Fruit fly (Drosophila melanogaster) whole organism, embryonic: ENCODE measurements around the gene Exo70.

Source experiments
- B-H1 ChIP-seq: fragments of 200-800 bp; sonication (Bioruptor generic); IDR thresholded peaks from 3 replicates; pipeline ENCODE4 v1.3.6; 2022; ENCODE audit warnings: missing biosample characterization, missing genetic modification characterization
- BEAF-32 ChIP-seq: fragments of 200-800 bp; sonication (Bioruptor generic); optimal IDR thresholded peaks from 3 replicates; lab custom pipeline; 2017; ENCODE audit warnings: missing biosample characterization, missing genetic modification characterization, mild to moderate bottlenecking, moderate library complexity, missing genetic modification reagents
- CG10565 ChIP-seq: fragments of 200-800 bp; sonication (Bioruptor generic); optimal IDR thresholded peaks from 3 replicates; lab custom pipeline; 2016; ENCODE audit warnings: missing biosample characterization, mild to moderate bottlenecking, missing genetic modification characterization
- CG11093 ChIP-seq: fragments of 200-800 bp; sonication (Bioruptor generic); IDR thresholded peaks from 3 replicates; pipeline ENCODE4 v1.3.6; 2022; ENCODE audit warnings: missing biosample characterization, missing genetic modification characterization
- CG11560 ChIP-seq: fragments of 200-800 bp; sonication (Bioruptor generic); IDR thresholded peaks from 3 replicates; pipeline ENCODE4 v1.3.6; 2022; ENCODE audit warnings: missing biosample characterization, missing genetic modification characterization
- CG12155 ChIP-seq: fragments of 200-800 bp; sonication (Bioruptor generic); optimal IDR thresholded peaks from 3 replicates; lab custom pipeline; 2016; ENCODE audit warnings: missing biosample characterization, missing genetic modification characterization
- CG1529 ChIP-seq: fragments of 200-800 bp; sonication (Bioruptor generic); optimal IDR thresholded peaks from 3 replicates; lab custom pipeline; 2018; ENCODE audit warnings: missing biosample characterization, missing genetic modification characterization
- CG15514 ChIP-seq: fragments of 200-800 bp; sonication (Bioruptor generic); optimal IDR thresholded peaks from 3 replicates; lab custom pipeline; 2017; ENCODE audit warnings: missing biosample characterization, missing genetic modification characterization, mild to moderate bottlenecking, moderate library complexity, missing genetic modification reagents
- CG16779 ChIP-seq: fragments of 200-800 bp; sonication (Bioruptor generic); IDR thresholded peaks from 2 replicates; pipeline ENCODE4 v1.3.6; 2022; ENCODE audit warnings: missing biosample characterization, missing genetic modification characterization
- CG16813 ChIP-seq: fragments of 200-800 bp; sonication (Bioruptor generic); IDR thresholded peaks from 3 replicates; pipeline ENCODE4 v1.3.6; 2022; ENCODE audit warnings: missing biosample characterization, missing genetic modification characterization; ENCODE audit not compliant: partially characterized antibody
- CG18599 ChIP-seq: fragments of 200-800 bp; sonication (Bioruptor generic); optimal IDR thresholded peaks from 3 replicates; lab custom pipeline; 2017; ENCODE audit warnings: missing biosample characterization, missing genetic modification characterization, mild to moderate bottlenecking, moderate library complexity, missing genetic modification reagents
- CG2120 ChIP-seq: fragments of 200-800 bp; sonication (Bioruptor generic); optimal IDR thresholded peaks from 3 replicates; lab custom pipeline; 2016; ENCODE audit warnings: missing biosample characterization, missing genetic modification characterization
- CG2202 ChIP-seq: fragments of 200-800 bp; sonication (Bioruptor generic); optimal IDR thresholded peaks from 2 replicates; lab custom pipeline; 2018; ENCODE audit warnings: missing biosample characterization, mild to moderate bottlenecking, missing genetic modification characterization
- CG3065 ChIP-seq: fragments of 200-800 bp; sonication (Bioruptor generic); optimal IDR thresholded peaks from 2 replicates; lab custom pipeline; 2016; ENCODE audit warnings: missing biosample characterization, missing genetic modification characterization
- CG34376 ChIP-seq: fragments of 200-800 bp; sonication (Bioruptor generic); optimal IDR thresholded peaks from 2 replicates; lab custom pipeline; 2018; ENCODE audit warnings: missing biosample characterization, mild to moderate bottlenecking, missing genetic modification characterization
- CG34422 ChIP-seq: fragments of 200-800 bp; sonication (Bioruptor generic); IDR thresholded peaks from 3 replicates; pipeline ENCODE4 v1.3.6; 2022; ENCODE audit warnings: missing biosample characterization, missing genetic modification characterization
- CG3995 ChIP-seq: fragments of 200-800 bp; sonication (Bioruptor generic); optimal IDR thresholded peaks from 3 replicates; lab custom pipeline; 2016; ENCODE audit warnings: missing biosample characterization, missing genetic modification characterization
- CG43689 ChIP-seq: fragments of 200-800 bp; sonication (Bioruptor generic); IDR thresholded peaks from 2 replicates; pipeline ENCODE4 v1.3.6; 2022; ENCODE audit warnings: missing biosample characterization, missing genetic modification characterization
- CG4424 ChIP-seq: fragments of 200-800 bp; sonication (Bioruptor generic); optimal IDR thresholded peaks from 3 replicates; lab custom pipeline; 2016; ENCODE audit warnings: missing biosample characterization, missing genetic modification characterization
- CG5953 ChIP-seq: fragments of 200-800 bp; sonication (Bioruptor generic); IDR thresholded peaks from 2 replicates; pipeline ENCODE4 v1.3.6; 2022; ENCODE audit warnings: missing biosample characterization, missing genetic modification characterization
- CG6791 ChIP-seq: fragments of 200-800 bp; sonication (Bioruptor generic); IDR thresholded peaks from 3 replicates; pipeline ENCODE4 v1.3.6; 2022; ENCODE audit warnings: missing biosample characterization, missing genetic modification characterization; ENCODE audit not compliant: partially characterized antibody
- CG7357 ChIP-seq: fragments of 200-800 bp; sonication (Bioruptor generic); IDR thresholded peaks from 3 replicates; pipeline ENCODE4 v1.3.6; 2022; ENCODE audit warnings: missing biosample characterization, missing genetic modification characterization
- CG8281 ChIP-seq: fragments of 200-800 bp; sonication (Bioruptor generic); optimal IDR thresholded peaks from 2 replicates; lab custom pipeline; 2018; ENCODE audit warnings: missing biosample characterization, mild to moderate bottlenecking, missing genetic modification characterization, moderate library complexity
- Doc2 ChIP-seq: fragments of 200-800 bp; sonication (Bioruptor generic); IDR thresholded peaks from 2 replicates; pipeline ENCODE4 v1.3.6; 2022; ENCODE audit warnings: missing biosample characterization, missing genetic modification characterization
- Fer3 ChIP-seq: fragments of 200-800 bp; sonication (Bioruptor generic); optimal IDR thresholded peaks from 2 replicates; lab custom pipeline; 2018; ENCODE audit warnings: missing biosample characterization, mild to moderate bottlenecking, missing genetic modification characterization, moderate library complexity
- HHEX ChIP-seq: fragments of 200-800 bp; sonication (Bioruptor generic); optimal IDR thresholded peaks from 3 replicates; lab custom pipeline; 2017; ENCODE audit warnings: missing biosample characterization, mild to moderate bottlenecking, missing genetic modification characterization, missing genetic modification reagents
- Hsf ChIP-seq: fragments of 200-800 bp; sonication (Bioruptor generic); optimal IDR thresholded peaks from 3 replicates; lab custom pipeline; 2016; ENCODE audit warnings: missing biosample characterization, missing genetic modification characterization
- Lhr ChIP-seq: fragments of 200-800 bp; sonication (Bioruptor generic); optimal IDR thresholded peaks from 3 replicates; lab custom pipeline; 2017; ENCODE audit warnings: mild to moderate bottlenecking, missing biosample characterization, missing genetic modification reagents, missing genetic modification characterization
- MTF-1 ChIP-seq: fragments of 200-800 bp; sonication (Bioruptor generic); optimal IDR thresholded peaks from 2 replicates; lab custom pipeline; 2018; ENCODE audit warnings: missing biosample characterization, mild to moderate bottlenecking, missing genetic modification characterization, borderline replicate concordance
- Med ChIP-seq: fragments of 200-800 bp; sonication (Bioruptor generic); peaks from one replicate; lab custom pipeline; 2016; ENCODE audit warnings: missing biosample characterization, missing genetic modification characterization, mild to moderate bottlenecking, inconsistent platforms, moderate library complexity
- Pdp1 ChIP-seq, 2 experiments: fragments of 200-800 bp; sonication (Bioruptor generic); optimal IDR thresholded peaks; 3 replicates each; lab custom pipeline; 2016; ENCODE audit warnings: missing biosample characterization in 2 of 2, missing genetic modification characterization in 2 of 2, mild to moderate bottlenecking in 1 of 2, moderate library complexity in 1 of 2
- Rfx ChIP-seq: fragments of 200-800 bp; sonication (Bioruptor generic); IDR thresholded peaks from 2 replicates; pipeline ENCODE4 v1.3.6; 2022; ENCODE audit warnings: missing biosample characterization, missing genetic modification characterization
- Vsx1 ChIP-seq: fragments of 200-800 bp; sonication (Bioruptor generic); optimal IDR thresholded peaks from 2 replicates; lab custom pipeline; 2017; ENCODE audit warnings: missing biosample characterization, mild to moderate bottlenecking, missing genetic modification characterization, missing genetic modification reagents
- ci ChIP-seq: fragments of 200-800 bp; sonication (Bioruptor generic); IDR thresholded peaks from 3 replicates; pipeline ENCODE4 v1.3.6; 2022; ENCODE audit warnings: missing biosample characterization, missing genetic modification characterization
- eyg ChIP-seq: fragments of 200-800 bp; sonication (Bioruptor generic); optimal IDR thresholded peaks from 3 replicates; lab custom pipeline; 2016; ENCODE audit warnings: missing biosample characterization, missing genetic modification characterization
- grn ChIP-seq: fragments of 200-800 bp; sonication (Bioruptor generic); optimal IDR thresholded peaks from 3 replicates; lab custom pipeline; 2017; ENCODE audit warnings: missing biosample characterization, missing genetic modification characterization
- gro ChIP-seq: fragments of 200-800 bp; sonication (Bioruptor generic); optimal IDR thresholded peaks from 2 replicates; lab custom pipeline; 2016; ENCODE audit warnings: missing biosample characterization, missing genetic modification characterization
- gsb-n ChIP-seq: fragments of 200-800 bp; sonication (Bioruptor generic); optimal IDR thresholded peaks from 3 replicates; lab custom pipeline; 2018; ENCODE audit warnings: missing biosample characterization, mild to moderate bottlenecking, missing genetic modification characterization
- lab ChIP-seq: fragments of 200-800 bp; sonication (Bioruptor generic); optimal IDR thresholded peaks from 3 replicates; lab custom pipeline; 2017; ENCODE audit warnings: missing biosample characterization, missing genetic modification characterization, mild to moderate bottlenecking, moderate library complexity, missing genetic modification reagents
- lola ChIP-seq, 3 experiments: fragments of >200 bp in 2 of 3; fragments of 200-800 bp in 1 of 3; sonication (Bioruptor generic) in 1 of 3; optimal IDR thresholded peaks; 2 replicates each; lab custom pipeline; 2017 to 2019; ENCODE audit warnings: missing biosample characterization in 3 of 3, missing genetic modification characterization in 3 of 3, mild to moderate bottlenecking in 1 of 3, moderate library complexity in 1 of 3
- pho ChIP-seq: fragments of 200-800 bp; sonication (Bioruptor generic); optimal IDR thresholded peaks from 2 replicates; lab custom pipeline; 2016; ENCODE audit warnings: missing biosample characterization, missing genetic modification characterization
- prd ChIP-seq, 3 experiments: fragments of >200 bp in 2 of 3; fragments of 200-800 bp in 1 of 3; sonication (Bioruptor generic) in 1 of 3; optimal IDR thresholded peaks in 2 of 3; IDR thresholded peaks in 1 of 3; 2 replicates in 2 of 3; 3 replicates in 1 of 3; pipeline versions ENCODE4 v1.3.6 to Lab custom; 2017 to 2022; ENCODE audit warnings: missing biosample characterization in 1 of 3, missing genetic modification characterization in 1 of 3
- scrt ChIP-seq: fragments of 200-800 bp; sonication (Bioruptor generic); optimal IDR thresholded peaks from 2 replicates; lab custom pipeline; 2018; ENCODE audit warnings: missing biosample characterization, mild to moderate bottlenecking, missing genetic modification characterization, moderate library complexity
- slou ChIP-seq: fragments of 200-800 bp; sonication (Bioruptor generic); optimal IDR thresholded peaks from 3 replicates; lab custom pipeline; 2016; ENCODE audit warnings: missing biosample characterization, missing genetic modification characterization
- sqz ChIP-seq: fragments of 200-800 bp; sonication (Bioruptor generic); optimal IDR thresholded peaks from 3 replicates; lab custom pipeline; 2018; ENCODE audit warnings: missing biosample characterization, mild to moderate bottlenecking, missing genetic modification characterization
- sug ChIP-seq: fragments of 200-800 bp; optimal IDR thresholded peaks from 2 replicates; lab custom pipeline; 2019; ENCODE audit warnings: missing biosample characterization, mild to moderate bottlenecking, missing genetic modification characterization, moderate library complexity
- tap ChIP-seq: fragments of 200-800 bp; optimal IDR thresholded peaks from 3 replicates; lab custom pipeline; 2019; ENCODE audit warnings: missing biosample characterization, mild to moderate bottlenecking, missing genetic modification characterization, moderate library complexity

The Exo70 gene

dm6 chr3L:8453443-8454360, 42.1 kb downstream of the Exo70 start (continued):
- TF ChIP-seq ci (GFP tag; lab: Robert Waterston, UW) (no peak), CG16813 (GFP tag; lab: Robert Waterston, UW) (no peak), Vsx1 (GFP tag; lab: Kevin White, UChicago) (peak; percentile 11), MTF-1 (GFP tag; lab: Kevin White, UChicago) (no peak), B-H1 (GFP tag; lab: Robert Waterston, UW) (no peak), CG1529 (no peak), CG8281 (no peak), tap (tag; lab: Kevin White, UChicago) (no peak), scrt (GFP tag; lab: Kevin White, UChicago) (no peak), gro (GFP tag; lab: Kevin White, UChicago) (peak; percentile 51), CG2202 (tag; lab: Kevin White, UChicago) (no peak), CG34422 (GFP tag; lab: Robert Waterston, UW) (no peak), CG11093 (no peak), prd (optimal IDR thresholded peaks at IDR 0.05; lab: Kevin White, UChicago) (no peak), prd (GFP tag; IDR thresholded peaks at IDR 0.05; lab: Robert Waterston, UW) (no peak), Fer3 (no peak), gsb-n (no peak), Rfx (no peak), CG10565 (GFP tag; lab: Kevin White, UChicago) (no peak), Lhr (GFP tag; lab: Kevin White, UChicago) (no peak), CG18599 (GFP tag; lab: Kevin White, UChicago) (peak; percentile 23), CG5953 (GFP tag; lab: Robert Waterston, UW) (no peak), CG3995 (GFP tag; lab: Kevin White, UChicago) (no peak), Pdp1 (GFP tag; optimal IDR thresholded peaks at IDR 0.05; lab: Kevin White, UChicago) (peak in 1 of 2 experiments; percentile 97), CG7357 (GFP tag; lab: Robert Waterston, UW) (0 out of 3 replicates have a peak, but pooled peaks have one; percentile 13), CG4424 (no peak), HHEX (GFP tag; lab: Kevin White, UChicago) (peak; percentile 19), CG2120 (GFP tag; lab: Kevin White, UChicago) (peak; percentile 31), lab (peak; percentile 13), lola (GFP tag; optimal IDR thresholded peaks at IDR 0.05; lab: Kevin White, UChicago) (no peak), CG43689 (no peak), CG34376 (GFP tag; lab: Kevin White, UChicago) (peak; percentile 45), pho (GFP tag; lab: Kevin White, UChicago) (no peak), CG11560 (tag; lab: Robert Waterston, UW) (no peak), Med (peak; percentile 77), CG12155 (GFP tag; lab: Kevin White, UChicago) (no peak), sqz (GFP tag; lab: Kevin White, UChicago) (peak; percentile 40), eyg (GFP tag; lab: Kevin White, UChicago) (no peak), BEAF-32 (peak; percentile 48), Hsf (no peak), CG6791 (GFP tag; lab: Robert Waterston, UW) (no peak), CG15514 (GFP tag; lab: Kevin White, UChicago) (no peak), CG3065 (GFP tag; lab: Kevin White, UChicago) (no peak), grn (GFP tag; lab: Kevin White, UChicago) (peak; percentile 55), CG16779 (GFP tag; lab: Robert Waterston, UW) (no peak), sug (tag; lab: Kevin White, UChicago) (peak; percentile 86), Doc2 (GFP tag; lab: Robert Waterston, UW) (no peak), slou (GFP tag; lab: Kevin White, UChicago) (no peak)
